Fruit fly (Drosophila melanogaster) whole organism: ENCODE measurements around the gene CG14013.

Experiments used
- CG8478 ChIP-seq: fragments of >200 bp; optimal IDR thresholded peaks from 2 replicates; lab custom pipeline; 2018; ENCODE audit warnings: inconsistent platforms
- pan ChIP-seq: fragments of >200 bp; optimal IDR thresholded peaks from 2 replicates; lab custom pipeline; 2017
- psq ChIP-seq: fragments of >200 bp; optimal IDR thresholded peaks from 2 replicates; lab custom pipeline; 2017

DNA sequence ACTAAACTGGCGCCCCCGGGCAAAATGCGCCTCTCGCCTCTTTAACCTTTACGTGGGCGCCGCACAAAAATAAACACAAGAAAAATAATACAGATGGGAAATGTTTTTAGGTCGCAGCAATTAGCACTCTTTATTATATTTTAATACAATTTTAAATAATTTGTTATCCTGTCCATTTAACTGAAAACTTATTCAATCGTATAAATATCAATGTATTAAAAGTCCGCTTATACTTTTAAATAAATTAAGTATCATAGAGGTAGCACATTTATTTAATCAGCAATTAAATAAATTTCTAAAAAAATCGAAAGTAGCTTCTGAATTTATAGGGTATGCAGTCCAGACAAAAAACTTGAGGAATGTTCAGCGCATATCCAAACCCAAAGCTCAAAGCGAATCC is 46.6 kb downstream of the CG14013 start:
- no peak for TF ChIP-seq CG8478 (lab: Kevin White, UChicago)
- TF ChIP-seq pan (lab: Kevin White, UChicago): no peak
- TF ChIP-seq psq: no peak
